Fruit fly (Drosophila melanogaster) Kc167 (cell line): ENCODE data around the gene Ostgamma.

ENCODE experiments used
- Myc ChIP-seq: fragments of >200 bp; optimal IDR thresholded peaks from 2 replicates; lab custom pipeline; 2017; ENCODE audit warnings: missing external identifiers
- insv ChIP-seq: fragments of >200 bp; optimal IDR thresholded peaks from 3 replicates; lab custom pipeline; 2018; ENCODE audit warnings: missing external identifiers
- ttk ChIP-seq: sonication (Bioruptor generic); optimal IDR thresholded peaks from 2 replicates; lab custom pipeline; 2017; ENCODE audit warnings: missing external identifiers

DNA sequence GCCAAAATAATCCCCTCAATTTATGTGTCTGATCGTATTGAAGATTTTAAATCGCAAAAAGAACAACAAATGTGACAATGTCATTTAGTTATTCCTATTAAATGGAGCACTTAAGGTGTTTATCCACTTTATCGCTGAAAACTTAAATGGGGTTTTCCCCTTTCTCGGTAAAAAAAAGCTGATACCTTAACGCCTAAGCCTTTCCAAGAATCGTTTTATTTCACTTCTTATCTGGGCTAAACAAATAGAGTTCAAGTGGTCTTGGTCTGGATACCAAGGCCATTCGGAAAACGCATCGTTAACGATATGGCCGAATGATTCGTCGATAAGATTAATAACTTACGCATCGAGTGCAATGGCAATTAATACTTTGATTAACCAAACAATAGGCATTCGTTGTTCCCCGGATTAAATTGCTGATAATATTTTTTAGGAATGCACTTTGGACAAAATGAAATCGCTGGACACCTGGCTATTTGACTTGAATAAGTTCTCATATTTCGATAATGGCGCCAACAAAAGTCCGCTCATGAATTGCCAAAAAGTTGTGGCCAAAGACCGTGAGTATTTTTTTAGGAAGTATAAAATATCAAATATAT lies 31.9 kb upstream of the Ostgamma start:
- TF ChIP-seq insv (lab: Kevin White, UChicago) = no peak
- TF ChIP-seq Myc (lab: Kevin White, UChicago) = no peak
- TF ChIP-seq ttk (lab: Kevin White, UChicago) = no peak
